Fruit fly (Drosophila melanogaster) whole organism, prepupa: ENCODE data around the gene pHCl-1.

ENCODE experiments used
- CG10669 ChIP-seq: fragments of 200-800 bp; sonication (Bioruptor generic); optimal IDR thresholded peaks from 3 replicates; lab custom pipeline; 2018; ENCODE audit warnings: missing biosample characterization, mild to moderate bottlenecking, missing genetic modification characterization, moderate library complexity
- CG11902 ChIP-seq: fragments of 200-800 bp; sonication (Bioruptor generic); optimal IDR thresholded peaks from 3 replicates; lab custom pipeline; 2016; ENCODE audit warnings: missing biosample characterization, missing genetic modification characterization
- CG15336 ChIP-seq: fragments of 200-800 bp; sonication (Bioruptor generic); IDR thresholded peaks from 2 replicates; pipeline ENCODE4 v1.3.6; 2022; ENCODE audit warnings: missing biosample characterization, missing genetic modification characterization
- CG8319 ChIP-seq: fragments of 200-800 bp; sonication (Bioruptor generic); optimal IDR thresholded peaks from 3 replicates; lab custom pipeline; 2016; ENCODE audit warnings: missing biosample characterization, missing genetic modification characterization
- CG8632 ChIP-seq: fragments of 200-800 bp; sonication (Bioruptor generic); optimal IDR thresholded peaks from 3 replicates; lab custom pipeline; 2016; ENCODE audit warnings: missing biosample characterization, missing genetic modification characterization
- Gug ChIP-seq: fragments of 200-800 bp; sonication (Bioruptor generic); IDR thresholded peaks from 2 replicates; pipeline ENCODE4 v1.3.6; 2022; ENCODE audit warnings: missing biosample characterization, missing genetic modification characterization
- Hr39 ChIP-seq: fragments of 200-800 bp; sonication (Bioruptor generic); optimal IDR thresholded peaks from 2 replicates; lab custom pipeline; 2016; ENCODE audit warnings: missing biosample characterization, missing genetic modification characterization
- dac ChIP-seq: fragments of 200-800 bp; sonication (Bioruptor generic); optimal IDR thresholded peaks from 2 replicates; lab custom pipeline; 2017; ENCODE audit warnings: missing biosample characterization, mild to moderate bottlenecking, missing genetic modification characterization
- fd85E ChIP-seq: fragments of 200-800 bp; sonication (Bioruptor generic); optimal IDR thresholded peaks from 3 replicates; lab custom pipeline; 2016; ENCODE audit warnings: missing biosample characterization, missing genetic modification characterization
- topi ChIP-seq: fragments of 200-800 bp; sonication (Bioruptor generic); optimal IDR thresholded peaks from 3 replicates; lab custom pipeline; 2016; ENCODE audit warnings: missing biosample characterization, missing genetic modification characterization

DNA sequence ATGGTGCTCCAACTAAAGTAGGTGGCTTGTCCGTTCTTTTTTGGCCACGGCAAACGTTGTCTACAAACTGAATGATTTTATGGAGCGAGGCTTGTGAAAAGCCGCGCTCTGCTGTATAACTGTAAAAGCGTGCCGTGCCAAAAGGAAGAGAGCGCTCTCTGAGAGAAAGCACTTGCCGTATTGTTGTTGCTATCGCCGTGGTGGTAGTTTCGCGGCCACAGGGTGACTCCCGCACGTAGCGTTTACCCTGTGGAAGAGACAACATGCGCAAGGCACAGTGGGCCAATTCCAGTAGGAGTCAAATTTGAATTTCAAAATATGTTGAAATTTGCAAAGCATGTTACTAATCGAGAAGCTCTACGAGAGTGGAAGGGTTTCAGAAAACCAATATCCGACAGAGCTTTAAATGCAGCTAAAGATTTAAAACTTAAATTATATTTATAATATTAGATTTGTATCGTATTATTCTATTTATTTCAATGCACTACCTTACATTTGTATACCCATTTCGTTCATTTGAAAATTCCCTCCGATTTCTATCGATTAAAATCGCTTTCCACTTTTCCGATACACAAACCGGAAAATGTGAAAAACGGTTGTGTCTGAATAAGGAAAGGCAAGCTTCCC lies 26.1 kb upstream of the pHCl-1 start, which contains the start of gene sff:
- TF ChIP-seq Gug (GFP tag; lab: Robert Waterston, UW) (peak; percentile 62), CG15336 (peak; percentile 80), Hr39 (GFP tag; lab: Kevin White, UChicago) (peak; percentile 11), CG11902 (GFP tag; lab: Kevin White, UChicago) (no peak), topi (no peak), CG8632 (GFP tag; lab: Kevin White, UChicago) (peak; percentile 22), CG10669 (GFP tag; lab: Kevin White, UChicago) (peak; percentile 52), fd85E (no peak), dac (GFP tag; lab: Kevin White, UChicago) (peak; percentile 60), CG8319 (no peak)
